Fruit fly (Drosophila melanogaster) whole organism, pupa: ENCODE measurements around the gene sgll.

Experiments used
- CG10348 ChIP-seq: fragments of 200-800 bp; sonication (Bioruptor generic); IDR thresholded peaks from 2 replicates; pipeline ENCODE4 v1.3.6; 2022; ENCODE audit warnings: missing biosample characterization, missing genetic modification characterization
- CG12605 ChIP-seq: fragments of 200-800 bp; sonication (Bioruptor generic); IDR thresholded peaks from 2 replicates; pipeline ENCODE4 v1.3.6; 2022; ENCODE audit warnings: missing biosample characterization, missing genetic modification characterization
- CG13204 ChIP-seq: fragments of 200-800 bp; sonication (Bioruptor generic); optimal IDR thresholded peaks from 2 replicates; lab custom pipeline; 2018; ENCODE audit warnings: missing biosample characterization, mild to moderate bottlenecking, missing genetic modification characterization, moderate library complexity
- CG14655 ChIP-seq: fragments of 200-800 bp; sonication (Bioruptor generic); optimal IDR thresholded peaks from 3 replicates; lab custom pipeline; 2017; ENCODE audit warnings: mild to moderate bottlenecking, missing biosample characterization, missing genetic modification reagents, missing genetic modification characterization
- CG15710 ChIP-seq: fragments of 200-800 bp; sonication (Bioruptor generic); optimal IDR thresholded peaks from 2 replicates; lab custom pipeline; 2018; ENCODE audit warnings: missing biosample characterization, mild to moderate bottlenecking, missing genetic modification characterization, moderate library complexity
- CG17806 ChIP-seq: fragments of 200-800 bp; sonication (Bioruptor generic); optimal IDR thresholded peaks from 2 replicates; lab custom pipeline; 2018; ENCODE audit warnings: missing biosample characterization, mild to moderate bottlenecking, missing genetic modification characterization, moderate library complexity
- CG32121 ChIP-seq: fragments of 200-800 bp; sonication (Bioruptor generic); IDR thresholded peaks from 2 replicates; pipeline ENCODE4 v1.3.6; 2022; ENCODE audit warnings: missing biosample characterization, missing genetic modification characterization
- CG34367 ChIP-seq: fragments of 200-800 bp; sonication (Bioruptor generic); optimal IDR thresholded peaks from 2 replicates; lab custom pipeline; 2018; ENCODE audit warnings: missing biosample characterization, mild to moderate bottlenecking, missing genetic modification characterization
- CG4496 ChIP-seq: fragments of 200-800 bp; sonication (Bioruptor generic); IDR thresholded peaks from 3 replicates; pipeline ENCODE4 v1.3.6; 2022; ENCODE audit warnings: missing biosample characterization, missing genetic modification characterization
- CG8159 ChIP-seq: fragments of 200-800 bp; sonication (Bioruptor generic); optimal IDR thresholded peaks from 3 replicates; lab custom pipeline; 2018; ENCODE audit warnings: missing biosample characterization, mild to moderate bottlenecking, missing genetic modification characterization, moderate library complexity
- CG8301 ChIP-seq: fragments of 200-800 bp; sonication (Bioruptor generic); optimal IDR thresholded peaks from 2 replicates; lab custom pipeline; 2018; ENCODE audit warnings: missing biosample characterization, mild to moderate bottlenecking, missing genetic modification characterization
- CG9948 ChIP-seq: fragments of 200-800 bp; sonication (Bioruptor generic); optimal IDR thresholded peaks from 2 replicates; lab custom pipeline; 2018; ENCODE audit warnings: missing biosample characterization, mild to moderate bottlenecking, missing genetic modification characterization, moderate library complexity
- D1 ChIP-seq: fragments of 200-800 bp; sonication (Bioruptor generic); optimal IDR thresholded peaks from 2 replicates; lab custom pipeline; 2018; ENCODE audit warnings: missing biosample characterization, mild to moderate bottlenecking, missing genetic modification characterization, moderate library complexity
- EcR ChIP-seq: fragments of 200-800 bp; sonication (Bioruptor generic); optimal IDR thresholded peaks from 3 replicates; lab custom pipeline; 2019; ENCODE audit warnings: missing biosample characterization, missing genetic modification characterization, mild to moderate bottlenecking, moderate library complexity, missing genetic modification reagents
- Ets98B ChIP-seq: fragments of 200-800 bp; sonication (Bioruptor generic); IDR thresholded peaks from 2 replicates; pipeline ENCODE4 v1.3.6; 2022; ENCODE audit warnings: missing biosample characterization, missing genetic modification characterization
- Pif1A ChIP-seq: fragments of 200-800 bp; sonication (Bioruptor generic); optimal IDR thresholded peaks from 3 replicates; lab custom pipeline; 2016; ENCODE audit warnings: missing biosample characterization, missing genetic modification characterization
- Pif1B ChIP-seq: fragments of 200-800 bp; sonication (Bioruptor generic); optimal IDR thresholded peaks from 3 replicates; lab custom pipeline; 2016; ENCODE audit warnings: missing biosample characterization, missing genetic modification characterization
- Snoo ChIP-seq: fragments of 200-800 bp; sonication (Bioruptor generic); optimal IDR thresholded peaks from 3 replicates; lab custom pipeline; 2017; ENCODE audit warnings: missing biosample characterization, mild to moderate bottlenecking, missing genetic modification characterization, inconsistent platforms
- fd96Ca ChIP-seq: fragments of 200-800 bp; sonication (Bioruptor generic); IDR thresholded peaks from 3 replicates; pipeline ENCODE4 v1.3.6; 2022; ENCODE audit warnings: missing biosample characterization, missing genetic modification characterization
- gl ChIP-seq: fragments of 200-800 bp; sonication (Bioruptor generic); optimal IDR thresholded peaks from 2 replicates; lab custom pipeline; 2018; ENCODE audit warnings: missing biosample characterization, mild to moderate bottlenecking, missing genetic modification characterization
- rn ChIP-seq: fragments of 200-800 bp; sonication (Bioruptor generic); IDR thresholded peaks from 2 replicates; pipeline ENCODE4 v1.3.6; 2022; ENCODE audit warnings: missing biosample characterization, missing genetic modification characterization

The sgll gene

dm6 chr3R:7809662-7810621 lies at the start of gene sgll, which contains the start of gene CG2993:
TSS of gene sgll (plus strand) at chr3R:7810532.
TSS of gene CG2993 (minus strand) at chr3R:7810014.
- TF ChIP-seq CG15710 (peak; percentile 58), CG10348 (no peak), CG8159 (no peak), CG17806 (tag; lab: Kevin White, UChicago) (no peak), CG14655 (GFP tag; lab: Kevin White, UChicago) (peak; percentile 56), CG12605 (GFP tag; lab: Robert Waterston, UW) (no peak), CG13204 (GFP tag; lab: Kevin White, UChicago) (no peak), CG32121 (GFP tag; lab: Robert Waterston, UW) (no peak), Snoo (tag; lab: Kevin White, UChicago) (peak; percentile 79), CG4496 (GFP tag; lab: Robert Waterston, UW) (peak; percentile 83), CG34367 (peak; percentile 69), CG9948 (tag; lab: Kevin White, UChicago) (peak; percentile 34), EcR (GFP tag; lab: Kevin White, UChicago) (no peak), Ets98B (peak; percentile 5; the same call in 1 of the 2 replicates), rn (GFP tag; lab: Robert Waterston, UW) (peak; percentile 66), Pif1B (no peak), Pif1A (no peak), fd96Ca (GFP tag; lab: Robert Waterston, UW) (no peak), gl (tag; lab: Kevin White, UChicago) (no peak), CG8301 (tag; lab: Kevin White, UChicago) (no peak)
- TF ChIP-seq, all 21 proteins: peak for 8

- TF ChIP-seq CG4496 (GFP tag; lab: Robert Waterston, UW) = 0 out of 3 replicates have a peak, but pooled peaks have one; percentile 29
- no peak for TF ChIP-seq EcR (GFP tag; lab: Kevin White, UChicago)
These were observed 49.3 kb upstream of the sgll start for dm6 chr3R:7760970-7761558.

dm6 chr3R:7771656-7772055 lies 38.7 kb upstream of the sgll start, which contains the start of gene CG11286:
TSS of gene CG11286 (minus strand) at chr3R:7771756.
- TF ChIP-seq CG4496 (GFP tag; lab: Robert Waterston, UW) (no peak), EcR (GFP tag; lab: Kevin White, UChicago) (no peak), CG13204 (GFP tag; lab: Kevin White, UChicago) (no peak), fd96Ca (GFP tag; lab: Robert Waterston, UW) (no peak), CG32121 (GFP tag; lab: Robert Waterston, UW) (no peak), gl (tag; lab: Kevin White, UChicago) (no peak)

DNA sequence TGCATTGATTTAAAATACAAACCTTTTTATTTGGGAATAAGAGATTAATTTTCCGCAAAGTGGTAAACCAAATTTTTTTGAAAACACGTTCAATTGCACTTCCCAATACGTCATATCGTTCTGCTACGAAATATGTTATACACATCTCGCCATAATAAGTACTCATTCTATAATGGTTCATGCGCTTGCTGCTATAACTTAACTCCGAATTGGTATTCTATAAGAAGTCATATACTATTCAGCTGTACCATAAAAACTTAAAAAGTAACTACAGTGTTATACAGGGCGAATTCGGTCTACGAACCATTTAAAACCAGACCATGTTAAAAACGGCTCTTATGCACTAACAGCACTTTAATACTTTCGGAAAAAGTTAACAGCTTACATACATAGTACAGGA lies 30.7 kb upstream of the sgll start:
- no peak for TF ChIP-seq CG13204 (GFP tag; lab: Kevin White, UChicago)
- TF ChIP-seq Ets98B = peak; percentile 69; the same call in 1 of the 2 replicates
- no peak for TF ChIP-seq CG8301 (tag; lab: Kevin White, UChicago)
- no peak for TF ChIP-seq CG9948 (tag; lab: Kevin White, UChicago)
- TF ChIP-seq CG10348 = no peak
- no peak for TF ChIP-seq gl (tag; lab: Kevin White, UChicago)
- TF ChIP-seq Snoo (tag; lab: Kevin White, UChicago) = no peak
- TF ChIP-seq CG15710 = no peak
- peak; percentile 34 for TF ChIP-seq CG34367
- TF ChIP-seq fd96Ca (GFP tag; lab: Robert Waterston, UW) = no peak
- TF ChIP-seq CG4496 (GFP tag; lab: Robert Waterston, UW) = peak; percentile 79
- TF ChIP-seq CG17806 (tag; lab: Kevin White, UChicago) = no peak
- TF ChIP-seq CG14655 (GFP tag; lab: Kevin White, UChicago) = peak; percentile 48
- peak; percentile 0 for TF ChIP-seq D1 (tag; lab: Kevin White, UChicago)
- no peak for TF ChIP-seq CG32121 (GFP tag; lab: Robert Waterston, UW)
- peak; percentile 6 for TF ChIP-seq CG8159
- TF ChIP-seq Pif1B = no peak
- TF ChIP-seq CG12605 (GFP tag; lab: Robert Waterston, UW) = no peak
- TF ChIP-seq Pif1A = no peak
- no peak for TF ChIP-seq EcR (GFP tag; lab: Kevin White, UChicago)
- TF ChIP-seq rn (GFP tag; lab: Robert Waterston, UW) = no peak

- no peak for TF ChIP-seq CG14655 (GFP tag; lab: Kevin White, UChicago)
- TF ChIP-seq Ets98B = no peak
- TF ChIP-seq rn (GFP tag; lab: Robert Waterston, UW) = no peak
- TF ChIP-seq EcR (GFP tag; lab: Kevin White, UChicago) = no peak
- no peak for TF ChIP-seq Snoo (tag; lab: Kevin White, UChicago)
- no peak for TF ChIP-seq CG4496 (GFP tag; lab: Robert Waterston, UW)
- no peak for TF ChIP-seq CG10348
- TF ChIP-seq CG32121 (GFP tag; lab: Robert Waterston, UW) = no peak
- no peak for TF ChIP-seq CG13204 (GFP tag; lab: Kevin White, UChicago)
- no peak for TF ChIP-seq CG17806 (tag; lab: Kevin White, UChicago)
- TF ChIP-seq CG8301 (tag; lab: Kevin White, UChicago) = no peak
- no peak for TF ChIP-seq CG12605 (GFP tag; lab: Robert Waterston, UW)
- TF ChIP-seq CG34367 = no peak
- no peak for TF ChIP-seq Pif1B
- TF ChIP-seq gl (tag; lab: Kevin White, UChicago) = no peak
- TF ChIP-seq fd96Ca (GFP tag; lab: Robert Waterston, UW) = no peak
- no peak for TF ChIP-seq Pif1A
- TF ChIP-seq D1 (tag; lab: Kevin White, UChicago) = no peak
- no peak for TF ChIP-seq CG8159
These were observed 27.2 kb upstream of the sgll start, which contains the start of gene CG18747 for dm6 chr3R:7782933-7783686. TSS of gene CG18747 (minus strand) at chr3R:7783446.
